Worm (Caenorhabditis elegans) whole organism, young adult: ENCODE data around the gene dtmk-1.

ENCODE experiments used
- B0019.2 ChIP-seq: fragments of 200-800 bp; sonication (Bioruptor generic); conservative IDR thresholded peaks from 2 replicates; pipeline ENCODE4 v1.3.6; 2022; ENCODE audit warnings: missing genetic modification reagents, missing genetic modification characterization, missing compliant biosample characterization
- C17E4.6 ChIP-seq: fragments of 200-800 bp; sonication (Bioruptor generic); IDR thresholded peaks from 2 replicates; pipeline ENCODE4 v1.3.6; 2022; ENCODE audit warnings: missing genetic modification reagents, missing genetic modification characterization, missing compliant biosample characterization
- F39B2.1 ChIP-seq: fragments of 200-800 bp; sonication (Bioruptor generic); IDR thresholded peaks from 2 replicates; pipeline ENCODE4 v1.3.6; 2022; ENCODE audit warnings: missing genetic modification reagents, missing genetic modification characterization, missing compliant biosample characterization
- Y53G8AR.9 ChIP-seq: fragments of 200-800 bp; sonication (Bioruptor generic); conservative IDR thresholded peaks from 2 replicates; pipeline ENCODE4 v1.3.6; 2022; ENCODE audit warnings: missing genetic modification reagents, missing genetic modification characterization, missing compliant biosample characterization
- ama-1 ChIP-seq, 3 experiments: fragments of 150-350 bp in 1 of 3; sonication (generic microtip) in 2 of 3; optimal IDR thresholded peaks; 2 replicates each; lab custom pipeline; 2014 to 2018; ENCODE audit warnings: missing biosample characterization in 2 of 3, missing genetic modification characterization in 2 of 3, missing genetic modification reagents in 2 of 3
- aptf-2 ChIP-seq: fragments of 200-800 bp; sonication (Bioruptor generic); conservative IDR thresholded peaks from 2 replicates; pipeline ENCODE4 v1.3.6; 2022; ENCODE audit warnings: missing genetic modification reagents, missing genetic modification characterization, missing compliant biosample characterization
- athp-1 ChIP-seq: sonication (generic microtip); optimal IDR thresholded peaks from 2 replicates; lab custom pipeline; 2017; ENCODE audit warnings: mild to moderate bottlenecking, missing genetic modification characterization, missing compliant biosample characterization
- bed-1 ChIP-seq: fragments of 200-800 bp; sonication (Bioruptor generic); IDR thresholded peaks from 2 replicates; pipeline ENCODE4 v1.3.6; 2022; ENCODE audit warnings: missing genetic modification reagents, missing genetic modification characterization, missing compliant biosample characterization
- bed-2 ChIP-seq: fragments of 200-800 bp; sonication (Bioruptor generic); IDR thresholded peaks from 2 replicates; pipeline ENCODE4 v1.3.6; 2022; ENCODE audit warnings: missing genetic modification reagents, missing genetic modification characterization, missing compliant biosample characterization
- ccch-3 ChIP-seq: fragments of 200-800 bp; sonication (Bioruptor generic); optimal IDR thresholded peaks from 2 replicates; lab custom pipeline; 2018; ENCODE audit warnings: mild to moderate bottlenecking, missing genetic modification characterization, missing compliant biosample characterization
- cebp-2 ChIP-seq: fragments of 200-800 bp; sonication (Bioruptor generic); IDR thresholded peaks from 2 replicates; pipeline ENCODE4 v1.3.6; 2022; ENCODE audit warnings: missing genetic modification characterization, missing compliant biosample characterization
- ceh-58 ChIP-seq: fragments of 200-800 bp; sonication (Bioruptor generic); IDR thresholded peaks from 2 replicates; pipeline ENCODE4 v1.3.6; 2022; ENCODE audit warnings: missing genetic modification characterization, missing compliant biosample characterization
- ceh-91 ChIP-seq: fragments of 200-800 bp; sonication (Bioruptor generic); IDR thresholded peaks from 2 replicates; pipeline ENCODE4 v1.3.6; 2022; ENCODE audit warnings: missing genetic modification reagents, missing genetic modification characterization, missing compliant biosample characterization
- chd-7 ChIP-seq: sonication (generic microtip); optimal IDR thresholded peaks from 2 replicates; lab custom pipeline; 2016; ENCODE audit warnings: mild to moderate bottlenecking, missing genetic modification characterization, moderate library complexity, missing compliant biosample characterization
- dox-1 ChIP-seq: fragments of 200-800 bp; sonication (Bioruptor generic); IDR thresholded peaks from 2 replicates; pipeline ENCODE4 v1.3.6; 2022; ENCODE audit warnings: missing genetic modification reagents, missing genetic modification characterization, missing compliant biosample characterization
- efl-1 ChIP-seq: fragments of 150-350 bp; optimal IDR thresholded peaks from 2 replicates; lab custom pipeline; 2014; ENCODE audit warnings: missing biosample characterization, missing genetic modification reagents, missing genetic modification characterization
- egrh-3 ChIP-seq: fragments of 200-800 bp; sonication (Bioruptor generic); IDR thresholded peaks from 2 replicates; pipeline ENCODE4 v1.3.6; 2022; ENCODE audit warnings: missing genetic modification reagents, missing genetic modification characterization, missing compliant biosample characterization
- ekl-4 ChIP-seq: fragments of 200-800 bp; sonication (Bioruptor generic); IDR thresholded peaks from 2 replicates; pipeline ENCODE4 v1.3.6; 2022; ENCODE audit warnings: missing genetic modification reagents, missing genetic modification characterization, missing compliant biosample characterization
- hlh-26 ChIP-seq: fragments of 200-800 bp; sonication (Bioruptor generic); conservative IDR thresholded peaks from 2 replicates; pipeline ENCODE4 v1.3.6; 2022; ENCODE audit warnings: missing genetic modification reagents, missing genetic modification characterization, missing compliant biosample characterization
- hmg-1.2 ChIP-seq: fragments of 200-800 bp; sonication (Bioruptor generic); IDR thresholded peaks from 2 replicates; pipeline ENCODE4 v1.3.6; 2022; ENCODE audit warnings: missing genetic modification reagents, missing genetic modification characterization, missing compliant biosample characterization
- hsf-1 ChIP-seq: fragments of 200-800 bp; sonication (Bioruptor generic); IDR thresholded peaks from 2 replicates; pipeline ENCODE4 v1.3.6; 2022; ENCODE audit warnings: missing genetic modification reagents, missing genetic modification characterization, missing compliant biosample characterization
- let-526 ChIP-seq: fragments of 200-800 bp; sonication (Bioruptor generic); IDR thresholded peaks from 2 replicates; pipeline ENCODE4 v1.3.6; 2022; ENCODE audit warnings: missing genetic modification reagents, missing genetic modification characterization, missing compliant biosample characterization
- lin-35 ChIP-seq, 3 experiments: fragments of 150-350 bp in 2 of 3; sonication (generic microtip) in 1 of 3; optimal IDR thresholded peaks; 2 replicates each; lab custom pipeline; 2014 to 2018; ENCODE audit warnings: missing biosample characterization in 3 of 3, missing genetic modification characterization in 3 of 3, missing genetic modification reagents in 3 of 3
- lin-40 ChIP-seq: sonication (generic microtip); optimal IDR thresholded peaks from 2 replicates; lab custom pipeline; 2016; ENCODE audit warnings: missing genetic modification characterization, mild to moderate bottlenecking, missing compliant biosample characterization, missing genotype, missing genetic modification reagents
- lin-54 ChIP-seq: fragments of 200-800 bp; sonication (Bioruptor generic); optimal IDR thresholded peaks from 2 replicates; lab custom pipeline; 2018; ENCODE audit warnings: mild to moderate bottlenecking, missing genetic modification characterization, missing compliant biosample characterization
- lsy-27 ChIP-seq: sonication (generic microtip); optimal IDR thresholded peaks from 2 replicates; lab custom pipeline; 2017; ENCODE audit warnings: missing genetic modification characterization, mild to moderate bottlenecking, missing compliant biosample characterization, antibody characterized with exemption, missing genotype, borderline replicate concordance; ENCODE audit not compliant: insufficient read depth
- madf-3 ChIP-seq: fragments of 200-800 bp; sonication (Bioruptor generic); IDR thresholded peaks from 2 replicates; pipeline ENCODE4 v1.3.6; 2022; ENCODE audit warnings: missing genetic modification reagents, missing genetic modification characterization, missing compliant biosample characterization
- madf-6 ChIP-seq: fragments of 200-800 bp; sonication (Bioruptor generic); IDR thresholded peaks from 2 replicates; pipeline ENCODE4 v1.3.6; 2022; ENCODE audit warnings: missing genetic modification reagents, missing genetic modification characterization, missing compliant biosample characterization
- madf-8 ChIP-seq: fragments of 200-800 bp; sonication (Bioruptor generic); conservative IDR thresholded peaks from 2 replicates; pipeline ENCODE4 v1.3.6; 2022; ENCODE audit warnings: missing genetic modification reagents, missing genetic modification characterization, missing compliant biosample characterization
- mcd-1 ChIP-seq: fragments of 200-800 bp; sonication (Bioruptor generic); IDR thresholded peaks from 2 replicates; pipeline ENCODE4 v1.3.6; 2022; ENCODE audit warnings: missing genetic modification reagents, missing genetic modification characterization, missing compliant biosample characterization
- mes-4 ChIP-seq: sonication (generic microtip); optimal IDR thresholded peaks from 2 replicates; lab custom pipeline; 2016; ENCODE audit warnings: missing genotype, missing genetic modification characterization, missing compliant biosample characterization
- nhr-27 ChIP-seq: fragments of 200-800 bp; sonication (Bioruptor generic); optimal IDR thresholded peaks from 2 replicates; lab custom pipeline; 2018; ENCODE audit warnings: mild to moderate bottlenecking, missing genetic modification characterization, moderate library complexity, missing compliant biosample characterization
- nhr-80 ChIP-seq: sonication (generic microtip); optimal IDR thresholded peaks from 2 replicates; lab custom pipeline; 2016; ENCODE audit warnings: missing genetic modification characterization, missing compliant biosample characterization
- nhr-90 ChIP-seq: sonication (generic microtip); optimal IDR thresholded peaks from 2 replicates; lab custom pipeline; 2016; ENCODE audit warnings: missing genotype, mild to moderate bottlenecking, missing genetic modification characterization, missing compliant biosample characterization
- rcor-1 ChIP-seq: fragments of 200-800 bp; sonication (Bioruptor generic); IDR thresholded peaks from 2 replicates; pipeline ENCODE4 v1.3.6; 2022; ENCODE audit warnings: missing genetic modification reagents, missing genetic modification characterization, missing compliant biosample characterization
- rec-8 ChIP-seq, 2 experiments: sonication (generic microtip); optimal IDR thresholded peaks; 2 replicates each; lab custom pipeline; 2016; ENCODE audit warnings: mild to moderate bottlenecking in 2 of 2, missing genetic modification characterization in 2 of 2, missing genetic modification reagents in 2 of 2, missing genotype in 2 of 2, missing biosample characterization in 1 of 2, missing compliant biosample characterization in 1 of 2, moderate library complexity in 1 of 2
- repo-1 ChIP-seq: sonication (generic microtip); optimal IDR thresholded peaks from 2 replicates; lab custom pipeline; 2017; ENCODE audit warnings: mild to moderate bottlenecking, missing genetic modification characterization, missing compliant biosample characterization
- sea-2 ChIP-seq: fragments of 200-800 bp; sonication (Bioruptor generic); IDR thresholded peaks from 2 replicates; pipeline ENCODE4 v1.3.6; 2022; ENCODE audit warnings: missing genetic modification characterization, missing compliant biosample characterization
- snpc-4 ChIP-seq, 5 experiments: fragments of 150-350 bp in 1 of 5; sonication (generic microtip) in 4 of 5; optimal IDR thresholded peaks; 2 replicates each; lab custom pipeline; 2014 to 2018; ENCODE audit warnings: missing genetic modification characterization in 5 of 5, missing biosample characterization in 3 of 5, antibody characterized with exemption in 2 of 5, mild to moderate bottlenecking in 2 of 5, missing compliant biosample characterization in 2 of 5, missing genotype in 2 of 5, moderate library complexity in 2 of 5, missing genetic modification reagents in 1 of 5
- tbx-9 ChIP-seq: sonication (generic microtip); optimal IDR thresholded peaks from 2 replicates; lab custom pipeline; 2016; ENCODE audit warnings: borderline replicate concordance, missing genetic modification characterization, inconsistent platforms, missing compliant biosample characterization
- tlf-1 ChIP-seq: fragments of 200-800 bp; sonication (Bioruptor generic); optimal IDR thresholded peaks from 2 replicates; lab custom pipeline; 2018; ENCODE audit warnings: mild to moderate bottlenecking, missing genetic modification characterization, missing compliant biosample characterization
- unc-130 ChIP-seq: sonication (generic microtip); optimal IDR thresholded peaks from 2 replicates; lab custom pipeline; 2016; ENCODE audit warnings: missing genetic modification reagents, missing genetic modification characterization, missing compliant biosample characterization
- xnd-1 ChIP-seq: sonication (generic microtip); optimal IDR thresholded peaks from 2 replicates; lab custom pipeline; 2016; ENCODE audit warnings: missing genotype, missing genetic modification reagents, missing genetic modification characterization, missing compliant biosample characterization
- zfh-2 ChIP-seq: fragments of 200-800 bp; sonication (Bioruptor generic); conservative IDR thresholded peaks from 2 replicates; pipeline ENCODE4 v1.3.6; 2022; ENCODE audit warnings: missing genetic modification reagents, missing genetic modification characterization, missing compliant biosample characterization
- ztf-3 ChIP-seq: fragments of 200-800 bp; sonication (Bioruptor generic); optimal IDR thresholded peaks from 2 replicates; lab custom pipeline; 2018; ENCODE audit warnings: mild to moderate bottlenecking, missing genetic modification characterization, missing compliant biosample characterization

dtmk-1 gene

ce11 chrII:9940430-9940829, 26.5 kb downstream of the dtmk-1 start, which contains the start of gene ufd-3 (continued):
- TF ChIP-seq mcd-1 (GFP tag; lab: Robert Waterston, UW): peak; percentile 72
- peak; percentile 33; the same call in 1 of the 2 replicates for TF ChIP-seq madf-8 (GFP tag; lab: Robert Waterston, UW)
- no peak for TF ChIP-seq ztf-3 (GFP tag; lab: Kevin White, UChicago)
- TF ChIP-seq egrh-3: no peak
- TF ChIP-seq hlh-26 (GFP tag; lab: Robert Waterston, UW): no peak
- TF ChIP-seq aptf-2 (GFP tag; lab: Robert Waterston, UW): peak; percentile 69; the same call in 1 of the 2 replicates
- TF ChIP-seq F39B2.1 (GFP tag; lab: Robert Waterston, UW): no peak
- TF ChIP-seq lsy-27 (tag; lab: Kevin White, UChicago): no peak
- TF ChIP-seq nhr-90 (tag; lab: Kevin White, UChicago): no peak
- TF ChIP-seq repo-1 (tag; lab: Kevin White, UChicago): peak; percentile 1
- peak; percentile 75 for TF ChIP-seq ekl-4 (GFP tag; lab: Robert Waterston, UW)
- TF ChIP-seq bed-2: peak; percentile 49; the same call in 1 of the 2 replicates

- TF ChIP-seq xnd-1 (peak; percentile 86), mes-4 (tag; lab: Kevin White, UChicago) (no peak), rec-8 (tag; optimal IDR thresholded peaks at IDR 0.05; lab: Kevin White, UChicago) (no peak), cebp-2 (GFP tag; lab: Robert Waterston, UW) (no peak), zfh-2 (no peak), ama-1 (optimal IDR thresholded peaks at IDR 0.05; lab: Kevin White, UChicago) (no peak), ama-1 (GFP tag; optimal IDR thresholded peaks at IDR 0.05; lab: Kevin White, UChicago) (no peak), hlh-26 (GFP tag; lab: Robert Waterston, UW) (no peak), tlf-1 (GFP tag; lab: Kevin White, UChicago) (peak; percentile 62), madf-8 (GFP tag; lab: Robert Waterston, UW) (peak; percentile 93), tbx-9 (tag; lab: Kevin White, UChicago) (no peak), chd-7 (tag; lab: Kevin White, UChicago) (no peak), dox-1 (GFP tag; lab: Robert Waterston, UW) (peak; percentile 57), snpc-4 (GFP tag; optimal IDR thresholded peaks at IDR 0.05; lab: Kevin White, UChicago) (peak; percentile 21), snpc-4 (tag; optimal IDR thresholded peaks at IDR 0.05; lab: Kevin White, UChicago) (no peak), ceh-91 (GFP tag; lab: Robert Waterston, UW) (peak; percentile 93), rcor-1 (peak; percentile 46; the same call in 1 of the 2 replicates), let-526 (no peak), nhr-80 (tag; lab: Kevin White, UChicago) (no peak), ceh-58 (GFP tag; lab: Robert Waterston, UW) (no peak), lin-40 (tag; lab: Kevin White, UChicago) (no peak), madf-3 (GFP tag; lab: Robert Waterston, UW) (peak; percentile 75), C17E4.6 (GFP tag; lab: Robert Waterston, UW) (peak; percentile 53), lin-35 (GFP tag; optimal IDR thresholded peaks at IDR 0.05; lab: Kevin White, UChicago) (peak in 1 of 3 experiments; percentile 57), nhr-90 (tag; lab: Kevin White, UChicago) (no peak), ccch-3 (GFP tag; lab: Kevin White, UChicago) (no peak), bed-1 (GFP tag; lab: Robert Waterston, UW) (no peak), unc-130 (peak; percentile 78), efl-1 (GFP tag; lab: Kevin White, UChicago) (peak; percentile 97), athp-1 (peak; percentile 69), hmg-1.2 (peak; percentile 43; the same call in 1 of the 2 replicates), hsf-1 (GFP tag; lab: Robert Waterston, UW) (peak; percentile 80), sea-2 (GFP tag; lab: Robert Waterston, UW) (no peak), B0019.2 (GFP tag; lab: Robert Waterston, UW) (peak; percentile 86), lin-54 (GFP tag; lab: Kevin White, UChicago) (peak; percentile 90), nhr-27 (tag; lab: Kevin White, UChicago) (no peak), madf-6 (GFP tag; lab: Robert Waterston, UW) (peak; percentile 98), mcd-1 (GFP tag; lab: Robert Waterston, UW) (peak; percentile 13; the same call in 1 of the 2 replicates), Y53G8AR.9 (0 out of 2 replicates have a peak, but pooled peaks have one; percentile 38)
Observed at ce11 chrII:9938877-9939276, 28.0 kb downstream of the dtmk-1 start, which contains the start of the genes C05C10.7 and C05C10.5. TSS of gene C05C10.7 (minus strand) at chrII:9938971. TSS of gene C05C10.5 (plus strand) at chrII:9939040.
